Worm (Caenorhabditis elegans) whole organism, L4/young adult: ENCODE measurements around the gene R13A5.11.

Experiments used
- W03F9.2 ChIP-seq: fragments of 150-350 bp; optimal IDR thresholded peaks from 2 replicates; lab custom pipeline; 2014; ENCODE audit warnings: missing biosample characterization, missing genetic modification characterization
- dao-5 ChIP-seq: sonication (generic microtip); optimal IDR thresholded peaks from 2 replicates; lab custom pipeline; 2016; ENCODE audit warnings: missing genotype, missing genetic modification characterization, moderate library complexity, missing compliant biosample characterization
- him-1 ChIP-seq: sonication (generic microtip); optimal IDR thresholded peaks from 2 replicates; lab custom pipeline; 2016; ENCODE audit warnings: missing genotype, missing genetic modification reagents, missing genetic modification characterization, missing compliant biosample characterization

Gene R13A5.11

ce11 chrIII:7555360-7555759, 37.8 kb downstream of the R13A5.11 start, which contains the start of gene ceh-13:
Gene ceh-13 (plus strand): TSS chrIII:7555660.
- TF ChIP-seq W03F9.2 (tag; lab: Kevin White, UChicago) (no peak), dao-5 (tag; lab: Kevin White, UChicago) (no peak), him-1 (tag; lab: Kevin White, UChicago) (no peak)

DNA sequence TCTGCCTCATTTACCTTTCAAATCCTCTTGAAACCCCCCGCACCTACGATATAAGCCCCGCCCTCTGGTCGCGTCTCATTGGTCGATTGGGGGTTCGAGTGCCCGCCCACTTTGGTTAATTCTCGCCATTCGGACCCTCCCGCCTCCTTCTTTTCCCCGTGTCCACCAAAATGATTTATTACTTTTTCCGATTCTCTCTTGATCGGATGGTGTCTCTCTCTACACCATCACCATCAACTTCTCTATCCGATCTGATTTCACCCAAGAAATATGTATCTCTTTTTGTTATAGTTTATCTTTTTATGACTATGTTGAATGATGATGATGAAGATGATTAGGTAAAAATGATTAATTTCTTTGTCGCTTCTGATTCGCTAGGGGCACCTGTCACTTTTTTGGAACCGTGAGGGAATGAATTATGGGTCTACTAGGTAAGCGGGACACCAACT, 38.4 kb downstream of the R13A5.11 start:
- TF ChIP-seq W03F9.2 (tag; lab: Kevin White, UChicago) = no peak
- no peak for TF ChIP-seq him-1 (tag; lab: Kevin White, UChicago)
- no peak for TF ChIP-seq dao-5 (tag; lab: Kevin White, UChicago)

ce11 chrIII:7553693-7554226, 39.4 kb downstream of the R13A5.11 start:
- no peak for TF ChIP-seq W03F9.2 (tag; lab: Kevin White, UChicago)
- no peak for TF ChIP-seq him-1 (tag; lab: Kevin White, UChicago)
- no peak for TF ChIP-seq dao-5 (tag; lab: Kevin White, UChicago)

ce11 chrIII:7552859-7553258, 40.3 kb downstream of the R13A5.11 start:
- TF ChIP-seq W03F9.2 (tag; lab: Kevin White, UChicago) (no peak), him-1 (tag; lab: Kevin White, UChicago) (no peak), dao-5 (tag; lab: Kevin White, UChicago) (no peak)

ce11 chrIII:7550979-7551378, 42.2 kb downstream of the R13A5.11 start:
- TF ChIP-seq him-1 (tag; lab: Kevin White, UChicago) = no peak
- TF ChIP-seq dao-5 (tag; lab: Kevin White, UChicago) = no peak
- TF ChIP-seq W03F9.2 (tag; lab: Kevin White, UChicago) = no peak

- TF ChIP-seq W03F9.2 (tag; lab: Kevin White, UChicago) = no peak
These were observed 44.2 kb downstream of the R13A5.11 start for ce11 chrIII:7548963-7549362.

DNA sequence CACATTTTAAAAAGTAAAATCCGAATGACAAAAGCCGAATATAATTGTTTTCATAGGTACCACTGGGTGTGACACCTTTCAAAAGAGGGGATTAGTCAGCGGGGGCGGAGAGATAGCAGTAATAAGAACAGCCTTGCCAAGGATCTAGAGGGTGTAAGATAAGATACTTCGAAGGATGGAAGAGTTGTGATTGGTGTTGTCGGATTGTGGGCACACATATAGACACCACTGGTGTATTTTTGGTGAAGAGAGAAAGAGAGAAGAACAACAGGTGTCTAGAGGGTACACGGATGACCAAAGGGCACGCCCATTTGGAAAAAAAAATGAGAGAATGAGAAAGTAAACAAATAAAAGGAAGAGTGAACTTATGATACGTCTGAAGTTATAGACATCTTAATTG, 47.9 kb downstream of the R13A5.11 start:
- TF ChIP-seq W03F9.2 (tag; lab: Kevin White, UChicago) (no peak), him-1 (tag; lab: Kevin White, UChicago) (no peak), dao-5 (tag; lab: Kevin White, UChicago) (no peak)

DNA sequence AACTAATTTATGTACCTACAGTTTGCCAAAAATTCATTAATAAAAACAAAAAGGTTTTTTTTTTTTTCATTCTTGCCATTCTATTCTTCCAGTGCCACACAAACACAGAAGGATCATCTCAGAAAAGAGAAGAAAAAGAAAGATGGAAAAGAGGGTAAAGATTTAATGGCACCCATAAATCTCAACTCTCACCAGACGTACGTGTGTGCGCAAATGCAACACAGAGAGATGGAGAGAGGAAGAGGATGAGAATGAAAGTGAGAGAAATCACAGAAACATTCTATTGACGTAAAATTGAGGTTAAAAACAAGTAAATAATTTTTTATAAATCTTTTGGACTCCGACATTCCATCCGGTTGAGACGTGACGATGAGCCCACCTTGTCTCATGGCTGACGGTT, 48.9 kb downstream of the R13A5.11 start:
- TF ChIP-seq dao-5 (tag; lab: Kevin White, UChicago) (no peak), W03F9.2 (tag; lab: Kevin White, UChicago) (no peak), him-1 (tag; lab: Kevin White, UChicago) (no peak)

ce11 chrIII:7542037-7542436, 51.1 kb downstream of the R13A5.11 start:
- TF ChIP-seq him-1 (tag; lab: Kevin White, UChicago) (no peak), dao-5 (tag; lab: Kevin White, UChicago) (no peak), W03F9.2 (tag; lab: Kevin White, UChicago) (no peak)
